Worm (Caenorhabditis elegans) whole organism, L2 larva: ENCODE data around the gene Y82E9BR.14.
A peak's percentile ranks its signal among the peaks of the same experiment; 100 is the strongest.
"Not testable (repeated sequence)": the region's sequence is repeated elsewhere in the genome, so short reads cannot be mapped to it uniquely, and the experiment has no call there.

ENCODE experiments used
- C34F6.9 ChIP-seq: fragments of 150-350 bp; optimal IDR thresholded peaks from 2 replicates; lab custom pipeline; 2014; ENCODE audit warnings: missing biosample characterization, missing genetic modification characterization
- F13H6.1 ChIP-seq: sonication (generic microtip); optimal IDR thresholded peaks from 2 replicates; lab custom pipeline; 2016; ENCODE audit warnings: missing genetic modification characterization, missing compliant biosample characterization
- R02D3.7 ChIP-seq: fragments of 150-350 bp; optimal IDR thresholded peaks from 2 replicates; lab custom pipeline; 2014; ENCODE audit warnings: missing biosample characterization, missing genetic modification characterization
- Y55F3AM.14 ChIP-seq: fragments of 200-800 bp; sonication (Bioruptor generic); optimal IDR thresholded peaks from 2 replicates; lab custom pipeline; 2018; ENCODE audit warnings: mild to moderate bottlenecking, missing genetic modification characterization, missing compliant biosample characterization
- ZK546.5 ChIP-seq: sonication (generic microtip); optimal IDR thresholded peaks from 2 replicates; lab custom pipeline; 2017; ENCODE audit warnings: missing biosample characterization, missing genetic modification characterization
- alr-1 ChIP-seq: fragments of 150-350 bp; optimal IDR thresholded peaks from 2 replicates; lab custom pipeline; 2014; ENCODE audit warnings: missing biosample characterization, missing genetic modification characterization
- aly-2 ChIP-seq: fragments of 150-350 bp; optimal IDR thresholded peaks from 2 replicates; lab custom pipeline; 2014; ENCODE audit warnings: missing biosample characterization, missing genetic modification characterization
- ama-1 ChIP-seq: fragments of 150-350 bp; optimal IDR thresholded peaks from 2 replicates; lab custom pipeline; 2018; ENCODE audit warnings: inconsistent platforms
- ceh-16 ChIP-seq: fragments of 150-350 bp; optimal IDR thresholded peaks from 2 replicates; lab custom pipeline; 2014; ENCODE audit warnings: missing biosample characterization, missing genetic modification characterization
- ceh-82 ChIP-seq: fragments of 150-350 bp; optimal IDR thresholded peaks from 2 replicates; lab custom pipeline; 2014; ENCODE audit warnings: missing biosample characterization, missing genetic modification characterization
- dmd-4 ChIP-seq: sonication (generic microtip); optimal IDR thresholded peaks from 2 replicates; lab custom pipeline; 2017; ENCODE audit warnings: missing biosample characterization, missing genetic modification characterization
- elt-3 ChIP-seq: sonication (generic microtip); optimal IDR thresholded peaks from 2 replicates; lab custom pipeline; 2017; ENCODE audit warnings: missing biosample characterization, missing genetic modification characterization
- fos-1 ChIP-seq: fragments of 150-350 bp; optimal IDR thresholded peaks from 2 replicates; lab custom pipeline; 2014; ENCODE audit warnings: missing biosample characterization, missing genetic modification characterization
- gmeb-1 ChIP-seq: fragments of 150-350 bp; optimal IDR thresholded peaks from 2 replicates; lab custom pipeline; 2014; ENCODE audit warnings: missing biosample characterization, missing genetic modification characterization
- lin-11 ChIP-seq: fragments of 150-350 bp; sonication (generic microtip); optimal IDR thresholded peaks from 2 replicates; lab custom pipeline; 2014; ENCODE audit warnings: missing biosample characterization, missing genetic modification characterization, inconsistent platforms, mixed read lengths
- lin-13 ChIP-seq: fragments of 150-350 bp; optimal IDR thresholded peaks from 2 replicates; lab custom pipeline; 2014; ENCODE audit warnings: missing biosample characterization, missing genetic modification reagents, missing genetic modification characterization
- mdl-1 ChIP-seq, 2 experiments: fragments of 150-350 bp in 1 of 2; sonication (generic microtip) in 1 of 2; optimal IDR thresholded peaks; 2 replicates each; lab custom pipeline; 2017; ENCODE audit warnings: missing biosample characterization in 2 of 2, missing genetic modification characterization in 2 of 2
- nhr-10 ChIP-seq: sonication (generic microtip); optimal IDR thresholded peaks from 2 replicates; lab custom pipeline; 2017; ENCODE audit warnings: missing biosample characterization, missing genetic modification characterization
- nhr-21 ChIP-seq: fragments of 150-350 bp; optimal IDR thresholded peaks from 2 replicates; lab custom pipeline; 2014; ENCODE audit warnings: missing biosample characterization, missing genetic modification characterization
- nhr-23 ChIP-seq: fragments of 150-350 bp; optimal IDR thresholded peaks from 2 replicates; lab custom pipeline; 2014; ENCODE audit warnings: missing biosample characterization, missing genetic modification reagents, missing genetic modification characterization
- nhr-25 ChIP-seq: fragments of 150-350 bp; sonication (generic microtip); optimal IDR thresholded peaks from 3 replicates; lab custom pipeline; 2014; ENCODE audit warnings: missing biosample characterization, missing genetic modification characterization
- nhr-6 ChIP-seq: fragments of 150-350 bp; optimal IDR thresholded peaks from 2 replicates; lab custom pipeline; 2014; ENCODE audit warnings: missing biosample characterization, missing genetic modification characterization
- peb-1 ChIP-seq: fragments of 150-350 bp; optimal IDR thresholded peaks from 2 replicates; lab custom pipeline; 2014; ENCODE audit warnings: missing biosample characterization, missing genetic modification characterization
- sem-4 ChIP-seq: fragments of 150-350 bp; optimal IDR thresholded peaks from 2 replicates; lab custom pipeline; 2014; ENCODE audit warnings: missing biosample characterization, missing genetic modification reagents, missing genetic modification characterization
- sma-3 ChIP-seq: sonication (generic microtip); optimal IDR thresholded peaks from 2 replicates; lab custom pipeline; 2016; ENCODE audit warnings: missing genetic modification reagents, missing genetic modification characterization, missing compliant biosample characterization
- snpc-4 ChIP-seq: fragments of 150-350 bp; optimal IDR thresholded peaks from 2 replicates; lab custom pipeline; 2014; ENCODE audit warnings: missing biosample characterization, missing genetic modification characterization
- unc-55 ChIP-seq: fragments of 150-350 bp; sonication (generic microtip); optimal IDR thresholded peaks from 3 replicates; lab custom pipeline; 2014; ENCODE audit warnings: missing biosample characterization, missing genetic modification reagents, missing genetic modification characterization
- unc-62 ChIP-seq: fragments of 150-350 bp; optimal IDR thresholded peaks from 2 replicates; lab custom pipeline; 2014; ENCODE audit warnings: missing biosample characterization, missing genetic modification reagents, missing genetic modification characterization
- ztf-11 ChIP-seq: sonication (generic microtip); optimal IDR thresholded peaks from 2 replicates; lab custom pipeline; 2017; ENCODE audit warnings: missing biosample characterization, missing genetic modification characterization
- ztf-4 ChIP-seq: fragments of 150-350 bp; optimal IDR thresholded peaks from 2 replicates; lab custom pipeline; 2014; ENCODE audit warnings: missing biosample characterization, missing genetic modification characterization

Y82E9BR.14 gene

DNA sequence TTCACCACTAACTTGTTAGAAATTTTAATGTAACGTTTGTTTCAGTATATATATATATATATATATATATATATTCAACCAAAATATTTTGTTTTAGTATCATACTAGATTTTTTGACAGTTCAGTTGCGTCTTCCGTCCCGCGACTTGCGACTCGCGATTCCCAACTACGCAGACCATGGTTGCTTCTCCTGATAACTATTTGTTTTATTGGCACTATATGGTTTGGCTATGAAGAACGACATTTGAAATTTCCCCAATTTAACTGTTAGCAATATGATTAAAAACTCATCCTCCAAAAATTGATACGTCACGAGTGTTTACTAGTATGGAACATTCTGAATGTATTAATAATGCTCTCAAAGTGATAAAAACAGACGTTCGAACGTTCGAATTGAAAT, 29.2 kb downstream of the Y82E9BR.14 start:
- TF ChIP-seq sem-4 (tag; lab: Kevin White, UChicago) (no peak), fos-1 (tag; lab: Kevin White, UChicago) (peak; percentile 32), ZK546.5 (no peak), elt-3 (tag; lab: Kevin White, UChicago) (no peak), snpc-4 (tag; lab: Kevin White, UChicago) (no peak), aly-2 (tag; lab: Kevin White, UChicago) (no peak), dmd-4 (tag; lab: Kevin White, UChicago) (no peak)

DNA sequence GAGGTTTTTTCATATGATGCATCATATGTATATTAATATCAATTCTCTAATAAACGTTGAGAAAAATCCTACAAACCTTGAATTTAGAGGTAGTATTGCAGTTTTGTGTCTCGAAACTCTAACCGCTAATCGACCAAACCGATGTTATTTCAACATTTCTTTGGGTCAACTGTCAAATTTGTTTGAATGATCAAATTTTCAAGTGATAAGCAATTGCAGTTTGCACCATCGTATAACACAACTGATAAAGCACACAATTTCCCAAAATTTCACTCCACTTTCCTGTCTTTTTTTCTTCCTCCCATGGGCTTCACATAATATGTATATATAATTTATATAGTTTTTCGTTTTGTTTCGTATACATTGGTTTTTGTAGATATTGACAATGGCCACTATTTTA, 29.8 kb downstream of the Y82E9BR.14 start, which contains the start of the genes fbxa-138 and Y82E9BR.5:
Gene fbxa-138 (minus strand): TSS at position 161 of the 400 bp plus-strand sequence.
Gene Y82E9BR.5 (plus strand): TSS at position 279 of the 400 bp plus-strand sequence.
- TF ChIP-seq alr-1 (tag; lab: Kevin White, UChicago), result no peak
- no peak for TF ChIP-seq peb-1 (tag; lab: Kevin White, UChicago)
- TF ChIP-seq fos-1 (tag; lab: Kevin White, UChicago), result peak; percentile 87
- TF ChIP-seq gmeb-1 (tag; lab: Kevin White, UChicago), result peak; percentile 4

DNA sequence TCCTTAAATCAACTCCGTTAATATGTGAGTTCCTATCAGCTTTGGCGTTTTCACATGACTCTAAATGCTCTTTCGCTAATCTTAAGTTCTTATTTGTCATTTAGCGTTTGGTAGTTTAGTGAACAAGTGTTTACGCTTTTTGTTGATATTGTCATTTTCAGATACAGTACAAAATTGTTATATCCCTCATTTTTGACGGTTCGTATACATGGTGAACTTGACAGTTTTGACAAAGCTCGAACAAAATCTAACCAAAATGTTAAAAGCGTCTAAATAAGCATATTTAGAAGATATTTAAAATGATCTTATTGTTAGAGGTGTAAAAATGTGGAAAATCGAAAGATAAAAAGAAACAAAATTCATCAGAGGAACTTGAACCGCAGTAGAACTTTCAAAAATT, 30.4 kb downstream of the Y82E9BR.14 start:
- TF ChIP-seq ZK546.5 (no peak), sem-4 (tag; lab: Kevin White, UChicago) (no peak), ztf-4 (tag; lab: Kevin White, UChicago) (no peak), ceh-16 (tag; lab: Kevin White, UChicago) (no peak), mdl-1 (tag; optimal IDR thresholded peaks at IDR 0.05; lab: Kevin White, UChicago) (no peak), peb-1 (tag; lab: Kevin White, UChicago) (no peak), gmeb-1 (tag; lab: Kevin White, UChicago) (no peak), snpc-4 (tag; lab: Kevin White, UChicago) (no peak), alr-1 (tag; lab: Kevin White, UChicago) (no peak), ztf-11 (tag; lab: Kevin White, UChicago) (no peak), ama-1 (lab: Kevin White, UChicago) (no peak), sma-3 (GFP tag; lab: Kevin White, UChicago) (no peak), F13H6.1 (tag; lab: Kevin White, UChicago) (no peak), ceh-82 (tag; lab: Kevin White, UChicago) (no peak)

ce11 chrIII:1380535-1381274, 33.2 kb downstream of the Y82E9BR.14 start, which contains the start of the genes pals-21 and Y82E9BR.6:
Gene pals-21, minus strand, starts transcription at chrIII:1380635.
Gene Y82E9BR.6, plus strand, starts transcription at chrIII:1381224.
- TF ChIP-seq ceh-82 (tag; lab: Kevin White, UChicago) (no peak), C34F6.9 (tag; lab: Kevin White, UChicago) (no peak), unc-55 (no peak), nhr-6 (tag; lab: Kevin White, UChicago) (no peak), Y55F3AM.14 (GFP tag; lab: Kevin White, UChicago) (no peak), nhr-23 (tag; lab: Kevin White, UChicago) (no peak), nhr-25 (tag; lab: Kevin White, UChicago) (no peak), ztf-4 (tag; lab: Kevin White, UChicago) (no peak), mdl-1 (tag; optimal IDR thresholded peaks at IDR 0.05; lab: Kevin White, UChicago) (no peak), nhr-10 (no peak), dmd-4 (tag; lab: Kevin White, UChicago) (no peak), R02D3.7 (tag; lab: Kevin White, UChicago) (no peak), lin-13 (GFP tag; lab: Kevin White, UChicago) (no peak), aly-2 (tag; lab: Kevin White, UChicago) (no peak), gmeb-1 (tag; lab: Kevin White, UChicago) (no peak), unc-62 (GFP tag; lab: Kevin White, UChicago) (no peak), nhr-21 (tag; lab: Kevin White, UChicago) (no peak)

- TF ChIP-seq lin-11, fos-1, ceh-82 (tag; lab: Kevin White, UChicago): not testable (repeated sequence)
Measured at ce11 chrIII:1377903-1378302, 36.0 kb downstream of the Y82E9BR.14 start, which contains the start of gene pals-40. Gene pals-40, minus strand, starts transcription at chrIII:1378003.
